Fruit fly (Drosophila melanogaster) whole organism, larva: ENCODE results near the gene Tsp66A.
A peak's percentile ranks its signal among the peaks of the same experiment; 100 is the strongest.
"Not testable (repeated sequence)": the region's sequence is repeated elsewhere in the genome, so short reads cannot be mapped to it uniquely, and the experiment has no call there.

Experiments
- noc ChIP-seq: fragments of 200-800 bp; sonication (Bioruptor generic); optimal IDR thresholded peaks from 3 replicates; lab custom pipeline; 2019; ENCODE audit warnings: missing biosample characterization, mild to moderate bottlenecking, missing genetic modification characterization, moderate library complexity

The Tsp66A gene

DNA sequence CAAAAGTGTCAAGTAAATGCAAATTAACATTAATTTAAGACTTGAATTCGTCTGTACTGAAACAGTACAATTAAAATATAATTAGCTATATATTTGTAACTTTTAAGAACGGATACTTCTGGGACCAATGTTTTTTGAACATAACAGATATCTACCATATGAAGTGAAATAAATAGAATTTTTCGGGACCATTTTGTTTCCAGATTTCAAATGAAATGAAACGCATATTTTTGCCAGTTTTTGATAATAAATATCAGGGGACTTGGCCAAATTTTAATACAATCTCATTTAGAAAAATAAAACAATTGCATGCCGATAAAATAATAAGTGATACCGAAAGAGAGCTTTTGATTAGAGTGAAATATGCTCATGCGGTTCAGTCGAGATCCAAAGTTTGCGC lies 20.4 kb downstream of the Tsp66A start, which contains the start of gene mthl6:
TSS of gene mthl6 (plus strand) at position 301 of the 400 bp plus-strand sequence.
- no peak for TF ChIP-seq noc

DNA sequence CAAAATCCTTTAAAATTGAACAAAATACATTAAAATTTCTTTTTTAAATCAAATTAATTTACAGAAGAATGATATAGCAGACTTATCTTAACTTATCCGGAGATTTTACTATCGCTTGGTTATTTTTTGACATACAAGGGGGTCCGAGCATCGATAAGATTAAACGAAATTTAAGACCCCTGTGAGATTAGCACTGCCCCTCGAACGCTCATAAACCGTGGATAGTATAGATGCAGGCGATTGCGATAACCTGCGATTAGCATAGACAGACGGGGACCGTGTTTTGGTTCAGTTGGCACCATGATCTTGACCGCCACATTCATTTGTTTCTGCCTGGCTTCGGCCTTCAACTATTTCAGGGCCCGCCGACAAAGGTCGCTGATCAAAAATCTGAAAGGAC lies 26.3 kb downstream of the Tsp66A start, which contains the start of gene Cyp316a1:
TSS of gene Cyp316a1 (plus strand) at position 301 of the 400 bp plus-strand sequence.
- no peak for TF ChIP-seq noc

DNA sequence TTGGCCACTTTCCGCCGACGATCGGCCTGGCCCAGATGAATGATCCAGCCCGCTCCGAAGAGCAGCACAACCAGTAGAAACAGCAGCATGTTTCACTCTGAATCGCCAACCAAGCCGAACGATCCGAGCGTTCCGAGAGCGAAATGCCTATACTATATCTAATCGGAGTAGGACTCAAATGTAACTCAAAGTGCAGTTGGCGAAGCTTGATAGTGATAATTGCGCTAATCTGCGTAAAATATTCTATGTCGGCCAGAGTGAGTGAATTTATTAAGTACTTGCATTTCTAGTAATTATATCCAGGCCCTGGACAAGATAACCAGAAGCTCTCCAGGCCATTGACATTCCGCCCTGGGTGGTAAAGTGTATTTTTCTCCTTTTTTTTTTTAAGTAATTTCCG lies 30.8 kb downstream of the Tsp66A start, which contains the start of gene Cyp4d8:
TSS of gene Cyp4d8 (minus strand) at position 101 of the 400 bp plus-strand sequence.
- TF ChIP-seq noc, result no peak

DNA sequence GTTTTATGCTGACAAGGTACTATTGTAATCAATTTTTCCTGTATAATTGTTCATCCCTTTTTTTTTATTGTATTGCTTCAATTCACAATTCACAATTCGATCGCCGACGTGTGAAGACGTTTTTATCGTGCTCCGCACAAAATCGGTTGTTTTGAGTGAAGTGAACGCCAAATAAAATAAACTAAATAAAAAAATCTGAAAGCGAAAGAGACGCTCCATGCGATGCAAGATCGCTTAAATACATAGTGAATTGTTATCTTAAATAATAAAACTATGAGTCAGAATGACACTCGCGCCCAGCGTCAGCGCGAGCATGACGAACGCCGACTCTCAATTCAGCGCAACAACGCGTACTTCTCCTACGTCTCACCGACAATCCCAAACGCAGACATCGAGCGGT lies 33.4 kb downstream of the Tsp66A start, which contains the start of gene CG8539:
TSS of gene CG8539 (minus strand) at position 101 of the 400 bp plus-strand sequence.
- not testable (repeated sequence) for TF ChIP-seq noc

DNA sequence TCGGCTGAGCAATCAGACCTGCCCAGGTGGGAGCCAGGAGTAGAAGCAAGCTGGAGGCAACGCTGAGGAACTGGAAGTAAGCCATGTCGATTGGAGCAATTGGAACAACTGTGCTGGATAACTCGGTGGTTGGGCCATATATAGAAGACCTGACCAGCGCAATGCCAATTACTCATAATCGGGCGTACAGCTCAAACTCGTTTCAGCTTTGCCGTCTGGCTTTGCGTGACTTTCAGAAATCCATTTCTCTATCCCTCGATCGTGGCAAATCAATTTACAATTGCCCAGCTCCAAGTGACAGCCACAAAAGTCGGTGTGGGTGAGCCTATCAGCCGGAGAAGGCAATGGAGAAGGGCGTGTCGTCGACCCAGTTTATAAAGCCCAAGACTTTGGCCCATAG lies 40.8 kb downstream of the Tsp66A start, which contains the start of gene CG7548:
TSS of gene CG7548 (minus strand) at position 101 of the 400 bp plus-strand sequence.
- no peak for TF ChIP-seq noc

DNA sequence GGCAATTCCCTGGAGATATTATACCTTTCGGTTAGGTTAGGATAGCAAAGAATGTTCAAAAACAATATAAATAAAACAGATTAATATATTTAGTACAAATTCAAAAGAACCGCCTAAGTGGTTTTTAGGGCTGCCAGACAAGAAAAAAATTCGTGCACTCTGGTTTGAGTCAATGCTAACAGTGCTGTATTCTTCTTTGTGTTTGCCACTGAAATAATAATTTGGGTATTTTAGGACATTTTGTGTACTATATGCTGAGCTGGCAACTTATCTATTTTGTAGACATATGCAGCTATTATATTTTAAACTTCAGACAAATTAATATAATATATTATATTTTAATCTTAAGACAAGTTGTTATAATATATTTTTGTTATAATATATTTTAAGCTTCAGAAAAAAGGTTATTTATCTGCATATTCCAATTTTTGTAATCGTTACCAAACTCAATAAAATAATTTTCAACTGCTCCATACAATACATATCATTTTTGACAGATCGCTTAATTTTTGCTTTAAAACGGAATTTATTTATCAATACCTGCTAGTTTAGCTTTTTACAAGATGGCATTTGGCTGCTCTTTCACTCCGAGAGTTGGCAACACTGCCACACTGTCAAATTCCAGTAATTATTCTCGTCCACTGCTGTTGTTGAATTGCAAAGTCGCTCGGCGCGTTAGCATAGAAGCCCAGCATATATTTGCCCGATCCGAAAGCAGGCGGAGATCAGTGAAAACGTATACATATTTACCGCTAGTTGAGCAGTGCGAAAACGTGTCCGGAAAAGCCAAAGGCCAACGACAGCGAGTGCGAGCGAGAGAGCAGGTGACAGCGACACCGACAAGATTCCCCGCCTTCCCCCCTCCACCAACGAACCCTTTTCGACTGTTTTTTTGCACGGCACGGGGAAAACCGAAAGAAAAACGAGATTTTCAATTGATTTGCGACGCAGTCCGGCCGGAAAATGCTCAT lies 45.4 kb downstream of the Tsp66A start, which contains the start of gene CG7546:
TSS of gene CG7546 (plus strand) at position 573 of the 971 bp plus-strand sequence.
- peak; percentile 4 for TF ChIP-seq noc
